Fruit fly (Drosophila melanogaster) whole organism, embryonic: ENCODE results near the gene Brms1.
A peak's percentile ranks its signal among the peaks of the same experiment; 100 is the strongest.

Experiments used
- Ada2b ChIP-seq: fragments of 200-800 bp; sonication (Bioruptor generic); IDR thresholded peaks from 2 replicates; pipeline ENCODE4 v1.3.6; 2022; ENCODE audit warnings: missing biosample characterization, missing genetic modification characterization
- B-H2 ChIP-seq: fragments of 200-800 bp; sonication (Bioruptor generic); optimal IDR thresholded peaks from 2 replicates; lab custom pipeline; 2018; ENCODE audit warnings: missing biosample characterization, mild to moderate bottlenecking, missing genetic modification characterization
- Blimp-1 ChIP-seq: fragments of 200-800 bp; sonication (Bioruptor generic); optimal IDR thresholded peaks from 3 replicates; lab custom pipeline; 2018; ENCODE audit warnings: missing biosample characterization, missing genetic modification characterization, mild to moderate bottlenecking, moderate library complexity, missing genetic modification reagents
- CG1024 ChIP-seq: fragments of 200-800 bp; sonication (Bioruptor generic); IDR thresholded peaks from 2 replicates; pipeline ENCODE4 v1.3.6; 2022; ENCODE audit warnings: missing biosample characterization, missing genetic modification characterization
- CG10565 ChIP-seq: fragments of 200-800 bp; sonication (Bioruptor generic); optimal IDR thresholded peaks from 3 replicates; lab custom pipeline; 2016; ENCODE audit warnings: missing biosample characterization, mild to moderate bottlenecking, missing genetic modification characterization
- CG13775 ChIP-seq: fragments of 200-800 bp; sonication (Bioruptor generic); optimal IDR thresholded peaks from 3 replicates; lab custom pipeline; 2017; ENCODE audit warnings: missing biosample characterization, mild to moderate bottlenecking, missing genetic modification characterization
- CG14014 ChIP-seq: fragments of 200-800 bp; sonication (Bioruptor generic); IDR thresholded peaks from 2 replicates; pipeline ENCODE4 v1.3.6; 2022; ENCODE audit warnings: missing biosample characterization, missing genetic modification characterization
- CG1602 ChIP-seq: fragments of 200-800 bp; sonication (Bioruptor generic); optimal IDR thresholded peaks from 3 replicates; lab custom pipeline; 2016; ENCODE audit warnings: missing biosample characterization, missing genetic modification characterization
- CG1647 ChIP-seq: fragments of 200-800 bp; sonication (Bioruptor generic); optimal IDR thresholded peaks from 3 replicates; lab custom pipeline; 2016; ENCODE audit warnings: missing biosample characterization, missing genetic modification characterization
- CG17361 ChIP-seq: fragments of 200-800 bp; sonication (Bioruptor generic); IDR thresholded peaks from 3 replicates; pipeline ENCODE4 v1.3.6; 2022; ENCODE audit warnings: missing biosample characterization, missing genetic modification characterization
- CG18262 ChIP-seq: fragments of 200-800 bp; optimal IDR thresholded peaks from 3 replicates; lab custom pipeline; 2019; ENCODE audit warnings: missing biosample characterization, mild to moderate bottlenecking, missing genetic modification characterization, moderate library complexity
- CG18619 ChIP-seq: fragments of 200-800 bp; sonication (Bioruptor generic); optimal IDR thresholded peaks from 3 replicates; lab custom pipeline; 2017; ENCODE audit warnings: missing biosample characterization, mild to moderate bottlenecking, missing genetic modification characterization
- CG2202 ChIP-seq: fragments of 200-800 bp; sonication (Bioruptor generic); optimal IDR thresholded peaks from 2 replicates; lab custom pipeline; 2018; ENCODE audit warnings: missing biosample characterization, mild to moderate bottlenecking, missing genetic modification characterization
- CG2712 ChIP-seq: fragments of 200-800 bp; optimal IDR thresholded peaks from 3 replicates; lab custom pipeline; 2019; ENCODE audit warnings: missing biosample characterization, mild to moderate bottlenecking, missing genetic modification characterization, moderate library complexity
- CG31224 ChIP-seq: fragments of 200-800 bp; sonication (Bioruptor generic); IDR thresholded peaks from 2 replicates; pipeline ENCODE4 v1.3.6; 2022; ENCODE audit warnings: missing biosample characterization, missing genetic modification characterization
- CG3281 ChIP-seq: fragments of 200-800 bp; sonication (Bioruptor generic); optimal IDR thresholded peaks from 3 replicates; lab custom pipeline; 2017; ENCODE audit warnings: missing biosample characterization, mild to moderate bottlenecking, missing genetic modification characterization
- CG34422 ChIP-seq: fragments of 200-800 bp; sonication (Bioruptor generic); IDR thresholded peaks from 3 replicates; pipeline ENCODE4 v1.3.6; 2022; ENCODE audit warnings: missing biosample characterization, missing genetic modification characterization
- CG4328 ChIP-seq: fragments of 200-800 bp; sonication (Bioruptor generic); optimal IDR thresholded peaks from 3 replicates; lab custom pipeline; 2017; ENCODE audit warnings: missing biosample characterization, missing genetic modification reagents, missing genetic modification characterization
- CG4404 ChIP-seq: fragments of 200-800 bp; sonication (Bioruptor generic); IDR thresholded peaks from 2 replicates; pipeline ENCODE4 v1.3.6; 2022; ENCODE audit warnings: missing biosample characterization, missing genetic modification characterization
- CG4424 ChIP-seq: fragments of 200-800 bp; sonication (Bioruptor generic); optimal IDR thresholded peaks from 3 replicates; lab custom pipeline; 2016; ENCODE audit warnings: missing biosample characterization, missing genetic modification characterization
- CG4730 ChIP-seq: fragments of 200-800 bp; sonication (Bioruptor generic); IDR thresholded peaks from 2 replicates; pipeline ENCODE4 v1.3.6; 2022; ENCODE audit warnings: missing biosample characterization, missing genetic modification characterization
- CG5180 ChIP-seq: fragments of 200-800 bp; sonication (Bioruptor generic); optimal IDR thresholded peaks from 3 replicates; lab custom pipeline; 2017; ENCODE audit warnings: missing biosample characterization, missing genetic modification characterization, mild to moderate bottlenecking, moderate library complexity, missing genetic modification reagents
- CG6689 ChIP-seq: fragments of 200-800 bp; sonication (Bioruptor generic); IDR thresholded peaks from 2 replicates; pipeline ENCODE4 v1.3.6; 2022; ENCODE audit warnings: missing biosample characterization, missing genetic modification characterization
- CG7928 ChIP-seq: fragments of 200-800 bp; sonication (Bioruptor generic); optimal IDR thresholded peaks from 2 replicates; lab custom pipeline; 2017; ENCODE audit warnings: missing biosample characterization, mild to moderate bottlenecking, missing genetic modification characterization
- CG9215 ChIP-seq: fragments of 200-800 bp; sonication (Bioruptor generic); IDR thresholded peaks from 2 replicates; pipeline ENCODE4 v1.3.6; 2022; ENCODE audit warnings: missing biosample characterization, missing genetic modification characterization
- CG9727 ChIP-seq: fragments of 200-800 bp; sonication (Bioruptor generic); optimal IDR thresholded peaks from 3 replicates; lab custom pipeline; 2017; ENCODE audit warnings: missing biosample characterization, mild to moderate bottlenecking, missing genetic modification characterization
- Chrac-16 ChIP-seq: fragments of 200-800 bp; sonication (Bioruptor generic); optimal IDR thresholded peaks from 3 replicates; lab custom pipeline; 2016; ENCODE audit warnings: missing biosample characterization, missing genetic modification characterization
- CrebB ChIP-seq: fragments of 200-800 bp; sonication (Bioruptor generic); optimal IDR thresholded peaks from 3 replicates; lab custom pipeline; 2018; ENCODE audit warnings: missing biosample characterization, mild to moderate bottlenecking, missing genetic modification characterization
- Dek ChIP-seq: fragments of 200-800 bp; sonication (Bioruptor generic); optimal IDR thresholded peaks from 3 replicates; lab custom pipeline; 2019; ENCODE audit warnings: missing biosample characterization, mild to moderate bottlenecking, missing genetic modification characterization, moderate library complexity
- Gsc ChIP-seq: fragments of 200-800 bp; sonication (Bioruptor generic); IDR thresholded peaks from 2 replicates; pipeline ENCODE4 v1.3.6; 2022; ENCODE audit warnings: missing biosample characterization, missing genetic modification characterization
- Hr3 ChIP-seq: fragments of 200-800 bp; sonication (Bioruptor generic); optimal IDR thresholded peaks from 3 replicates; lab custom pipeline; 2016; ENCODE audit warnings: missing biosample characterization, missing genetic modification characterization
- MESR4 ChIP-seq: fragments of 200-800 bp; sonication (Bioruptor generic); optimal IDR thresholded peaks from 2 replicates; lab custom pipeline; 2018; ENCODE audit warnings: missing biosample characterization, mild to moderate bottlenecking, missing genetic modification characterization, moderate library complexity
- Scr ChIP-seq: fragments of 200-800 bp; sonication (Bioruptor generic); IDR thresholded peaks from 2 replicates; pipeline ENCODE4 v1.3.6; 2022; ENCODE audit warnings: missing biosample characterization, missing genetic modification characterization; ENCODE audit not compliant: partially characterized antibody
- Ssrp ChIP-seq: fragments of 200-800 bp; sonication (Bioruptor generic); optimal IDR thresholded peaks from 2 replicates; lab custom pipeline; 2018; ENCODE audit warnings: missing biosample characterization, mild to moderate bottlenecking, missing genetic modification characterization, moderate library complexity
- Xbp1 ChIP-seq: fragments of 200-800 bp; sonication (Bioruptor generic); optimal IDR thresholded peaks from 3 replicates; lab custom pipeline; 2016; ENCODE audit warnings: missing biosample characterization, mild to moderate bottlenecking, missing genetic modification characterization
- abd-A ChIP-seq: fragments of 200-800 bp; sonication (Bioruptor generic); optimal IDR thresholded peaks from 3 replicates; lab custom pipeline; 2019; ENCODE audit warnings: missing biosample characterization, mild to moderate bottlenecking, missing genetic modification characterization, moderate library complexity
- ap ChIP-seq: fragments of 200-800 bp; sonication (Bioruptor generic); IDR thresholded peaks from 2 replicates; pipeline ENCODE4 v1.3.6; 2022; ENCODE audit warnings: missing biosample characterization, missing genetic modification characterization
- ase ChIP-seq: fragments of 200-800 bp; sonication (Bioruptor generic); IDR thresholded peaks from 3 replicates; pipeline ENCODE4 v1.3.6; 2022; ENCODE audit warnings: missing biosample characterization, missing genetic modification characterization
- dmrt11E ChIP-seq: fragments of 200-800 bp; sonication (Bioruptor generic); optimal IDR thresholded peaks from 3 replicates; lab custom pipeline; 2018; ENCODE audit warnings: missing biosample characterization, mild to moderate bottlenecking, missing genetic modification characterization, moderate library complexity
- eve ChIP-seq, 2 experiments: fragments of >200 bp; optimal IDR thresholded peaks; 2 replicates each; lab custom pipeline; 2017; ENCODE audit warnings: missing biosample characterization in 2 of 2, missing genetic modification characterization in 2 of 2
- gcm ChIP-seq: fragments of 200-800 bp; sonication (Bioruptor generic); optimal IDR thresholded peaks from 2 replicates; lab custom pipeline; 2019; ENCODE audit warnings: missing biosample characterization, mild to moderate bottlenecking, missing genetic modification characterization, moderate library complexity
- nau ChIP-seq: fragments of 200-800 bp; sonication (Bioruptor generic); optimal IDR thresholded peaks from 3 replicates; lab custom pipeline; 2017; ENCODE audit warnings: missing biosample characterization, mild to moderate bottlenecking, missing genetic modification characterization, missing genetic modification reagents
- nom ChIP-seq: fragments of 200-800 bp; sonication (Bioruptor generic); optimal IDR thresholded peaks from 2 replicates; lab custom pipeline; 2017; ENCODE audit warnings: missing biosample characterization, missing genetic modification characterization, mild to moderate bottlenecking, moderate library complexity, missing genetic modification reagents
- p53 ChIP-seq: fragments of 200-800 bp; sonication (Bioruptor generic); optimal IDR thresholded peaks from 2 replicates; lab custom pipeline; 2016; ENCODE audit warnings: missing biosample characterization, missing genetic modification characterization
- pb ChIP-seq: fragments of 200-800 bp; sonication (Bioruptor generic); optimal IDR thresholded peaks from 3 replicates; lab custom pipeline; 2016; ENCODE audit warnings: missing biosample characterization, missing genetic modification characterization
- pzg ChIP-seq: fragments of 200-800 bp; sonication (Bioruptor generic); optimal IDR thresholded peaks from 3 replicates; lab custom pipeline; 2018; ENCODE audit warnings: missing biosample characterization, mild to moderate bottlenecking, missing genetic modification characterization, moderate library complexity
- sna ChIP-seq: fragments of 200-800 bp; sonication (Bioruptor generic); IDR thresholded peaks from 2 replicates; pipeline ENCODE4 v1.3.6; 2022; ENCODE audit warnings: missing biosample characterization, missing genetic modification characterization; ENCODE audit not compliant: partially characterized antibody
- vvl ChIP-seq: fragments of 200-800 bp; sonication (Bioruptor generic); IDR thresholded peaks from 2 replicates; pipeline ENCODE4 v1.3.6; 2022; ENCODE audit warnings: missing biosample characterization, missing genetic modification characterization

Brms1 gene

dm6 chrX:12925426-12926256, 16.2 kb upstream of the Brms1 start (continued):
- TF ChIP-seq CG14014 (peak; percentile 80), Gsc (0 out of 2 replicates have a peak, but pooled peaks have one; percentile 22), CG2712 (peak; percentile 74), Hr3 (GFP tag; lab: Kevin White, UChicago) (peak; percentile 46), CG5180 (GFP tag; lab: Kevin White, UChicago) (no peak), Ada2b (peak; percentile 65), CG17361 (GFP tag; lab: Robert Waterston, UW) (peak; percentile 48; the same call in 1 of the 3 replicates), ap (GFP tag; lab: Robert Waterston, UW) (peak; percentile 53), pb (GFP tag; lab: Kevin White, UChicago) (no peak), vvl (GFP tag; lab: Robert Waterston, UW) (peak; percentile 87), CG34422 (GFP tag; lab: Robert Waterston, UW) (peak; percentile 69), nau (no peak), B-H2 (no peak), CG18262 (tag; lab: Kevin White, UChicago) (peak; percentile 69), nom (no peak), CG9215 (GFP tag; lab: Robert Waterston, UW) (peak; percentile 42; the same call in 1 of the 2 replicates), CG1647 (GFP tag; lab: Kevin White, UChicago) (no peak), CG7928 (GFP tag; lab: Kevin White, UChicago) (no peak), gcm (GFP tag; lab: Kevin White, UChicago) (no peak), p53 (GFP tag; lab: Kevin White, UChicago) (no peak), Ssrp (tag; lab: Kevin White, UChicago) (peak; percentile 32), CG4328 (GFP tag; lab: Kevin White, UChicago) (peak; percentile 18), ase (GFP tag; lab: Robert Waterston, UW) (no peak), abd-A (tag; lab: Kevin White, UChicago) (no peak), Blimp-1 (GFP tag; lab: Kevin White, UChicago) (peak; percentile 56), pzg (GFP tag; lab: Kevin White, UChicago) (no peak), Dek (tag; lab: Kevin White, UChicago) (peak; percentile 31), CG2202 (tag; lab: Kevin White, UChicago) (peak; percentile 68), dmrt11E (peak; percentile 59), eve (GFP tag; optimal IDR thresholded peaks at IDR 0.05; lab: Kevin White, UChicago) (no peak), CG13775 (GFP tag; lab: Kevin White, UChicago) (peak; percentile 29), Chrac-16 (peak; percentile 27), CG31224 (GFP tag; lab: Robert Waterston, UW) (no peak)
- TF ChIP-seq, all 482 proteins: peak for 213

- TF ChIP-seq CG2712 (peak; percentile 43), CG18619 (peak; percentile 0), CG4730 (GFP tag; lab: Robert Waterston, UW) (no peak), CG9727 (GFP tag; lab: Kevin White, UChicago) (peak; percentile 5), MESR4 (no peak), Xbp1 (peak; percentile 3), CG4404 (GFP tag; lab: Robert Waterston, UW) (no peak), CG10565 (GFP tag; lab: Kevin White, UChicago) (no peak), CG6689 (0 out of 2 replicates have a peak, but pooled peaks have one; percentile 39), CG3281 (GFP tag; lab: Kevin White, UChicago) (no peak), CG4424 (peak; percentile 11), sna (GFP tag; lab: Robert Waterston, UW) (no peak), CrebB (no peak), CG1602 (peak; percentile 3), CG1024 (GFP tag; lab: Robert Waterston, UW) (0 out of 2 replicates have a peak, but pooled peaks have one; percentile 17), dmrt11E (peak; percentile 45), Scr (GFP tag; lab: Robert Waterston, UW) (no peak)
Observed at dm6 chrX:12923258-12923901, 14.0 kb upstream of the Brms1 start.
